Worm (Caenorhabditis elegans): ENCODE measurements around the gene srxa-5.

Gene srxa-5

ce11 chrIII:6508327-6508726 lies 24.4 kb upstream of the srxa-5 start:
- TF ChIP-seq blmp-1 (tag; optimal IDR thresholded peaks at IDR 0.05) (no peak), mls-2 (tag; optimal IDR thresholded peaks at IDR 0.05) (no peak), hlh-1 (tag; optimal IDR thresholded peaks at IDR 0.05) (no peak)

- TF ChIP-seq elt-1 (tag; optimal IDR thresholded peaks at IDR 0.05; ENCODE audit: borderline replicate concordance, insufficient read depth) (no peak), drap-1 (GFP tag; optimal IDR thresholded peaks at IDR 0.05) (no peak), tbx-8 (GFP tag; optimal IDR thresholded peaks at IDR 0.05) (no peak), unc-39 (tag; optimal IDR thresholded peaks at IDR 0.05) (no peak), lsy-2 (tag; optimal IDR thresholded peaks at IDR 0.05) (no peak), ztf-11 (tag; optimal IDR thresholded peaks at IDR 0.05) (no peak), mep-1 (tag; optimal IDR thresholded peaks at IDR 0.05) (no peak), ceh-43 (GFP tag; optimal IDR thresholded peaks at IDR 0.05) (no peak), nhr-12 (tag; optimal IDR thresholded peaks at IDR 0.05) (no peak), ham-2 (GFP tag; optimal IDR thresholded peaks at IDR 0.05) (no peak), nhr-2 (tag; optimal IDR thresholded peaks at IDR 0.05) (no peak), nhr-76 (tag; optimal IDR thresholded peaks at IDR 0.05) (no peak), lin-13 (tag; optimal IDR thresholded peaks at IDR 0.05) (no peak), snpc-4 (tag; optimal IDR thresholded peaks at IDR 0.05) (no peak), sptf-1 (tag; optimal IDR thresholded peaks at IDR 0.05) (no peak), ceh-83 (GFP tag; optimal IDR thresholded peaks at IDR 0.05) (no peak), elt-3 (tag; optimal IDR thresholded peaks at IDR 0.05) (no peak), M03D4.4 (tag; optimal IDR thresholded peaks at IDR 0.05) (no peak), pha-4 (tag; optimal IDR thresholded peaks at IDR 0.05) (no peak), ces-1 (GFP tag; optimal IDR thresholded peaks at IDR 0.05) (no peak)
Observed at ce11 chrIII:6509301-6509700, 23.4 kb upstream of the srxa-5 start.

- TF ChIP-seq zip-8 (tag; optimal IDR thresholded peaks at IDR 0.05), result peak; percentile 78
Observed at ce11 chrIII:6513759-6514158, 19.0 kb upstream of the srxa-5 start.

- no peak for TF ChIP-seq lsy-2 (tag; optimal IDR thresholded peaks at IDR 0.05)
- TF ChIP-seq ceh-43 (GFP tag; optimal IDR thresholded peaks at IDR 0.05), result no peak
- no peak for TF ChIP-seq nhr-28 (tag; optimal IDR thresholded peaks at IDR 0.05)
- TF ChIP-seq sptf-1 (tag; optimal IDR thresholded peaks at IDR 0.05), result no peak
- TF ChIP-seq cnd-1 (tag; optimal IDR thresholded peaks at IDR 0.05), result no peak
- TF ChIP-seq unc-39 (tag; optimal IDR thresholded peaks at IDR 0.05), result no peak
- TF ChIP-seq ceh-83 (GFP tag; optimal IDR thresholded peaks at IDR 0.05), result no peak
- no peak for TF ChIP-seq mep-1 (tag; optimal IDR thresholded peaks at IDR 0.05)
- TF ChIP-seq zip-8 (tag; optimal IDR thresholded peaks at IDR 0.05), result no peak
- TF ChIP-seq nhr-12 (tag; optimal IDR thresholded peaks at IDR 0.05), result no peak
- TF ChIP-seq tbx-8 (GFP tag; optimal IDR thresholded peaks at IDR 0.05), result no peak
- TF ChIP-seq unc-62 (GFP tag; optimal IDR thresholded peaks at IDR 0.05), result no peak
- no peak for TF ChIP-seq snpc-4 (tag; optimal IDR thresholded peaks at IDR 0.05)
- no peak for TF ChIP-seq nhr-237 (tag; optimal IDR thresholded peaks at IDR 0.05)
- no peak for TF ChIP-seq bed-3 (GFP tag; optimal IDR thresholded peaks at IDR 0.05)
- TF ChIP-seq mab-5 (tag; optimal IDR thresholded peaks at IDR 0.05), result no peak
- no peak for TF ChIP-seq ham-2 (GFP tag; optimal IDR thresholded peaks at IDR 0.05)
- TF ChIP-seq nhr-2 (tag; optimal IDR thresholded peaks at IDR 0.05), result no peak
- TF ChIP-seq elt-1 (tag; optimal IDR thresholded peaks at IDR 0.05; ENCODE audit: borderline replicate concordance, insufficient read depth), result no peak
- no peak for TF ChIP-seq ceh-39 (tag; optimal IDR thresholded peaks at IDR 0.05)
Observed at ce11 chrIII:6514673-6515072, 18.1 kb upstream of the srxa-5 start, which contains the start of gene acr-5. TSS of gene acr-5 (minus strand) at chrIII:6514773.

- no peak for TF ChIP-seq sem-2 (GFP tag; optimal IDR thresholded peaks at IDR 0.05)
- no peak for TF ChIP-seq lin-13 (tag; optimal IDR thresholded peaks at IDR 0.05)
- no peak for TF ChIP-seq ces-1 (GFP tag; optimal IDR thresholded peaks at IDR 0.05)
- TF ChIP-seq unc-120 (tag; optimal IDR thresholded peaks at IDR 0.05; ENCODE audit: poor library complexity, severe bottlenecking), result no peak
- no peak for TF ChIP-seq unc-62 (GFP tag; optimal IDR thresholded peaks at IDR 0.05)
- no peak for TF ChIP-seq nhr-237 (tag; optimal IDR thresholded peaks at IDR 0.05)
Observed at ce11 chrIII:6519949-6520348, 12.8 kb upstream of the srxa-5 start, which contains the start of gene C09E7.10. TSS of gene C09E7.10 (minus strand) at chrIII:6520049.
